Worm (Caenorhabditis elegans) whole organism, late embryonic: ENCODE results near the gene T01G6.10.

Experiments used
- K09A11.1 ChIP-seq: sonication (generic microtip); optimal IDR thresholded peaks from 2 replicates; lab custom pipeline; 2017; ENCODE audit warnings: antibody characterized with exemption, mild to moderate bottlenecking, missing genetic modification characterization, missing compliant biosample characterization; ENCODE audit not compliant: insufficient read depth
- T23F11.4 ChIP-seq: fragments of 200-800 bp; sonication (Bioruptor generic); optimal IDR thresholded peaks from 2 replicates; lab custom pipeline; 2018; ENCODE audit warnings: mild to moderate bottlenecking, missing genetic modification characterization, missing compliant biosample characterization
- Y22D7AL.16 ChIP-seq: sonication (generic microtip); optimal IDR thresholded peaks from 2 replicates; lab custom pipeline; 2016; ENCODE audit warnings: missing genetic modification characterization, missing compliant biosample characterization
- ahr-1 ChIP-seq: sonication (generic microtip); optimal IDR thresholded peaks from 2 replicates; lab custom pipeline; 2016; ENCODE audit warnings: missing genetic modification characterization, missing compliant biosample characterization
- ceh-19 ChIP-seq: fragments of 200-800 bp; sonication (Bioruptor generic); optimal IDR thresholded peaks from 2 replicates; lab custom pipeline; 2018; ENCODE audit warnings: mild to moderate bottlenecking, missing genetic modification characterization, missing compliant biosample characterization
- ceh-22 ChIP-seq: sonication (generic microtip); optimal IDR thresholded peaks from 2 replicates; lab custom pipeline; 2017; ENCODE audit warnings: missing biosample characterization, missing genetic modification characterization
- ceh-30 ChIP-seq: fragments of 150-350 bp; optimal IDR thresholded peaks from 2 replicates; lab custom pipeline; 2014; ENCODE audit warnings: missing biosample characterization, missing genetic modification characterization
- che-1 ChIP-seq: sonication (generic microtip); optimal IDR thresholded peaks from 2 replicates; lab custom pipeline; 2016; ENCODE audit warnings: mild to moderate bottlenecking, missing genetic modification characterization, missing compliant biosample characterization
- dmd-4 ChIP-seq: sonication (generic microtip); optimal IDR thresholded peaks from 2 replicates; lab custom pipeline; 2016; ENCODE audit warnings: borderline replicate concordance, missing genetic modification characterization, missing compliant biosample characterization
- dve-1 ChIP-seq: sonication (generic microtip); optimal IDR thresholded peaks from 2 replicates; lab custom pipeline; 2017; ENCODE audit warnings: antibody characterized with exemption, mild to moderate bottlenecking, missing genetic modification characterization, missing compliant biosample characterization
- elt-4 ChIP-seq: sonication (generic microtip); optimal IDR thresholded peaks from 2 replicates; lab custom pipeline; 2016; ENCODE audit warnings: missing genetic modification characterization, missing compliant biosample characterization
- ets-4 ChIP-seq: sonication (generic microtip); optimal IDR thresholded peaks from 2 replicates; lab custom pipeline; 2016; ENCODE audit warnings: missing genetic modification characterization, missing compliant biosample characterization
- eyg-1 ChIP-seq: sonication (generic microtip); optimal IDR thresholded peaks from 2 replicates; lab custom pipeline; 2016; ENCODE audit warnings: missing genotype, missing genetic modification characterization, missing compliant biosample characterization
- fax-1 ChIP-seq: sonication (generic microtip); optimal IDR thresholded peaks from 2 replicates; lab custom pipeline; 2016; ENCODE audit warnings: missing genotype, missing genetic modification characterization, missing compliant biosample characterization
- fkh-10 ChIP-seq: fragments of 150-350 bp; optimal IDR thresholded peaks from 2 replicates; lab custom pipeline; 2014; ENCODE audit warnings: missing biosample characterization, missing genetic modification reagents, missing genetic modification characterization
- hlh-13 ChIP-seq: fragments of 200-800 bp; sonication (Bioruptor generic); optimal IDR thresholded peaks from 2 replicates; lab custom pipeline; 2018; ENCODE audit warnings: mild to moderate bottlenecking, missing genetic modification characterization, missing compliant biosample characterization
- hlh-30 ChIP-seq: sonication (generic microtip); optimal IDR thresholded peaks from 2 replicates; lab custom pipeline; 2017; ENCODE audit warnings: antibody characterized with exemption, missing genetic modification characterization, missing compliant biosample characterization; ENCODE audit not compliant: insufficient read depth
- hlh-6 ChIP-seq: sonication (generic microtip); optimal IDR thresholded peaks from 2 replicates; lab custom pipeline; 2016; ENCODE audit warnings: missing genotype, missing genetic modification characterization, missing compliant biosample characterization
- hlh-8 ChIP-seq: sonication (generic microtip); optimal IDR thresholded peaks from 2 replicates; lab custom pipeline; 2016; ENCODE audit warnings: missing genotype, missing genetic modification characterization, missing compliant biosample characterization
- lin-11 ChIP-seq: fragments of 200-800 bp; sonication (Bioruptor generic); optimal IDR thresholded peaks from 2 replicates; lab custom pipeline; 2018; ENCODE audit warnings: mild to moderate bottlenecking, missing genetic modification characterization, missing compliant biosample characterization
- nfya-1 ChIP-seq: sonication (generic microtip); optimal IDR thresholded peaks from 2 replicates; lab custom pipeline; 2017; ENCODE audit warnings: missing genetic modification characterization, mild to moderate bottlenecking, missing compliant biosample characterization, antibody characterized with exemption, moderate library complexity
- npax-4 ChIP-seq: sonication (generic microtip); optimal IDR thresholded peaks from 2 replicates; lab custom pipeline; 2016; ENCODE audit warnings: missing genetic modification characterization, missing compliant biosample characterization
- odd-2 ChIP-seq: sonication (generic microtip); optimal IDR thresholded peaks from 2 replicates; lab custom pipeline; 2017; ENCODE audit warnings: antibody characterized with exemption, mild to moderate bottlenecking, missing genetic modification characterization, missing compliant biosample characterization
- pag-3 ChIP-seq: sonication (generic microtip); optimal IDR thresholded peaks from 2 replicates; lab custom pipeline; 2016; ENCODE audit warnings: missing compliant biosample characterization, missing genetic modification characterization, borderline replicate concordance
- pax-1 ChIP-seq: fragments of 150-350 bp; optimal IDR thresholded peaks from 2 replicates; lab custom pipeline; 2014; ENCODE audit warnings: missing biosample characterization, missing genetic modification characterization
- pha-2 ChIP-seq: sonication (generic microtip); optimal IDR thresholded peaks from 2 replicates; lab custom pipeline; 2017; ENCODE audit warnings: mild to moderate bottlenecking, missing genetic modification characterization, missing compliant biosample characterization
- pqm-1 ChIP-seq: sonication (generic microtip); optimal IDR thresholded peaks from 2 replicates; lab custom pipeline; 2016; ENCODE audit warnings: missing genetic modification characterization, missing compliant biosample characterization
- ref-2 ChIP-seq: sonication (generic microtip); optimal IDR thresholded peaks from 2 replicates; lab custom pipeline; 2016; ENCODE audit warnings: missing genetic modification characterization, missing compliant biosample characterization
- sox-2 ChIP-seq: fragments of 200-800 bp; sonication (Bioruptor generic); IDR thresholded peaks from 2 replicates; pipeline ENCODE4 v1.3.6; 2022; ENCODE audit warnings: missing genetic modification reagents, missing genetic modification characterization, missing compliant biosample characterization
- syd-9 ChIP-seq: sonication (generic microtip); optimal IDR thresholded peaks from 2 replicates; lab custom pipeline; 2016; ENCODE audit warnings: mild to moderate bottlenecking, missing genetic modification characterization, moderate library complexity, missing compliant biosample characterization
- tbx-7 ChIP-seq: sonication (generic microtip); optimal IDR thresholded peaks from 2 replicates; lab custom pipeline; 2016; ENCODE audit warnings: missing genotype, missing genetic modification characterization, missing compliant biosample characterization
- unc-3 ChIP-seq, 2 experiments: fragments of 200-800 bp in 1 of 2; sonication (Bioruptor generic) in 1 of 2; sonication (generic microtip) in 1 of 2; conservative IDR thresholded peaks in 1 of 2; optimal IDR thresholded peaks in 1 of 2; 2 replicates each; pipeline versions ENCODE4 v1.3.6 to Lab custom; 2016 to 2022; ENCODE audit warnings: missing compliant biosample characterization in 2 of 2, missing genetic modification characterization in 2 of 2, missing genetic modification reagents in 1 of 2
- unc-55 ChIP-seq: sonication (generic microtip); optimal IDR thresholded peaks from 2 replicates; lab custom pipeline; 2017; ENCODE audit warnings: missing biosample characterization, missing genetic modification reagents, missing genetic modification characterization
- unc-86 ChIP-seq: sonication (generic microtip); optimal IDR thresholded peaks from 2 replicates; lab custom pipeline; 2016; ENCODE audit warnings: missing genetic modification characterization, missing compliant biosample characterization
- ztf-16 ChIP-seq: sonication (generic microtip); optimal IDR thresholded peaks from 2 replicates; lab custom pipeline; 2017; ENCODE audit warnings: missing genetic modification characterization, missing compliant biosample characterization

Gene T01G6.10

DNA sequence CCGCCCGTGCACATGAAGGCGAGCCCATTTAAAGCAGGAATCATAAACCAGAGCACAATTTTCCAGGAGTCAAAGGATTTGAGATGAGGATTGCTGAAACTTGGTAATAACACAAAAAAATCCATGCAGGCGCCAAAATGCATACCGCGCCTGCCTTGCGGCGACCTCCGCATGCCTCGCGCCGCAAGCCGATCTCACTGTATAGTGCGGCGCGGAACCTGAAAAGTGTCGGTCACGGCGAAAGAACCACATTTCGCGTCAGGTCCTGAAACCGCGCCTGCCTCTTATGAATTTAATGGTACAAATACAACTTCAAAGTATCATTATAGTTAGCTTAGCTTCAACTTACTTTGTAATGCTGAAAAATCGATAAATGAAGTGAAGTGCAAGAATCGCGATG is 2.5 kb downstream of the T01G6.10 start:
- TF ChIP-seq odd-2 (tag; lab: Kevin White, UChicago) (no peak), pqm-1 (tag; lab: Kevin White, UChicago) (no peak), syd-9 (tag; lab: Kevin White, UChicago) (no peak), unc-55 (GFP tag; lab: Kevin White, UChicago) (no peak), ahr-1 (tag; lab: Kevin White, UChicago) (no peak), hlh-13 (GFP tag; lab: Kevin White, UChicago) (no peak), T23F11.4 (GFP tag; lab: Kevin White, UChicago) (no peak), ref-2 (no peak), pag-3 (tag; lab: Kevin White, UChicago) (no peak), hlh-30 (no peak), dmd-4 (tag; lab: Kevin White, UChicago) (no peak), pha-2 (tag; lab: Kevin White, UChicago) (no peak)

DNA sequence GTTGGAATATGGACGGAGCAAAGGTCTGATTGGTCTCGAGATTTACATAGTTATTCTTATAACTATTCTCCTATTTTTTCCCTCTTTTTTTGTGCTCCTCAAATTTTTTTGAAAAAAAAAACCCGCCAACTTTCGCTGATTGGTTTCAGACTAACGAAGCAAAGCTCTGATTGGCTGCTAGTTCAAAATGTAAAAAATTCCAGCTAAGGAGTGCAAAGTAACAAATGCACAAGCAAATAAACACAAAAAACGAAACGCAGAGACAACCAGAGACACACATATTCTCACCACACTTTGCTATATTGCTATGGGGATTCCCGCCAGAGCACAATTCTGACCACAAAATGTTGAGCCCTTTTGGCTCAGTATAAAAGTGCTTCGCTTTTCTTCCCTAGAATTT is 5.6 kb downstream of the T01G6.10 start, which contains the start of gene T01G6.1:
Gene T01G6.1 (plus strand): TSS at position 301 of the 400 bp plus-strand sequence.
- TF ChIP-seq ref-2 = no peak
- no peak for TF ChIP-seq ceh-19
- TF ChIP-seq lin-11 = no peak
- TF ChIP-seq ets-4 (tag; lab: Kevin White, UChicago) = no peak
- peak; percentile 37 for TF ChIP-seq nfya-1
- TF ChIP-seq dve-1 = no peak

DNA sequence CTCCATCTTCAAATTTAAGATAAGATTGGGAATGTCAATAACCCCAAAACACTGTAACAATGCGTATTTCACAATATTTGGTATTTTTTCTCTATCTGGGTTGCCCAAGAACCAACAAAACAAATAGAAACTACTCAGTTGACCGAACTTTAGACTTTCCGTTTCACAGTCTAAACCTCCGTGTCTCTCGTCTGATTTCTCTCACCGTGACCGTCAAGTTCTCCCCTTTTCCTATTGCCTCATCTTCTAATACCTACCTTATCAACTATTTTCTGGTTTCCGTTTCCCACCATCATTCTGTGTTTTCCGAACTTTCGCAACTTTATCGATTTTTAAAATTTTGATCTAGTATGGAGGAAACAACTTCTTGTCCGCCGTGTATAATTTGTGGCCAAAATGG is 8.7 kb downstream of the T01G6.10 start, which contains the start of gene nhr-131:
Gene nhr-131 (plus strand): TSS at position 87 of the 400 bp plus-strand sequence.
- TF ChIP-seq pax-1 (tag; lab: Kevin White, UChicago) = no peak
- TF ChIP-seq elt-4 (tag; lab: Kevin White, UChicago) = no peak
- no peak for TF ChIP-seq sox-2
- TF ChIP-seq syd-9 (tag; lab: Kevin White, UChicago) = no peak
- no peak for TF ChIP-seq ceh-30
- TF ChIP-seq unc-3 (GFP tag; conservative IDR thresholded peaks at IDR 0.05; lab: Robert Waterston, UW) = no peak
- no peak for TF ChIP-seq unc-3 (tag; optimal IDR thresholded peaks at IDR 0.05; lab: Kevin White, UChicago)

DNA sequence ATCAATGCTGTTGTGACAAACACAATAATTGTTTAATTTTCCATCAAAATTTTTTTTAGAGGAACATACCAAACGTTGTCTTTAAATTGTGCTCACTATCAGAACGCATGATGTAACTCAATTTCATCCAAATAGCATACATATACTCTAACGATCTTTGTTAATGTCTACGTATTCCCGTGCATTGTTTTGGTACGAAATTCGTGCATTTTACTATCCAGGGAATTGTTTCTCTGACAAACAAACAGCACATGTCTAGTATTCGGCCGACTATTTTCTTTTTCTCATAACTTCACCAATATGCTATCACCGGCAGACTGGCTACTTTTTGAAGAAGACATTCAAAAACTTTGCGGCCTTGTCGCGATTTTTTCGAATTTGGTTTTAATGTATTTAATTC is 11.6 kb downstream of the T01G6.10 start, which contains the start of gene str-196:
Gene str-196 (plus strand): TSS at position 301 of the 400 bp plus-strand sequence.
- TF ChIP-seq K09A11.1 (tag; lab: Kevin White, UChicago) (no peak), pha-2 (tag; lab: Kevin White, UChicago) (no peak), fax-1 (no peak), unc-3 (GFP tag; conservative IDR thresholded peaks at IDR 0.05; lab: Robert Waterston, UW) (no peak), unc-3 (tag; optimal IDR thresholded peaks at IDR 0.05; lab: Kevin White, UChicago) (no peak), sox-2 (no peak), fkh-10 (no peak), dve-1 (no peak), lin-11 (no peak), hlh-6 (no peak), ceh-22 (tag; lab: Kevin White, UChicago) (no peak), npax-4 (no peak), eyg-1 (no peak), tbx-7 (tag; lab: Kevin White, UChicago) (no peak), hlh-8 (tag; lab: Kevin White, UChicago) (no peak), nfya-1 (no peak), ztf-16 (no peak), ref-2 (no peak), unc-86 (tag; lab: Kevin White, UChicago) (no peak), ahr-1 (tag; lab: Kevin White, UChicago) (no peak), Y22D7AL.16 (tag; lab: Kevin White, UChicago) (no peak)

DNA sequence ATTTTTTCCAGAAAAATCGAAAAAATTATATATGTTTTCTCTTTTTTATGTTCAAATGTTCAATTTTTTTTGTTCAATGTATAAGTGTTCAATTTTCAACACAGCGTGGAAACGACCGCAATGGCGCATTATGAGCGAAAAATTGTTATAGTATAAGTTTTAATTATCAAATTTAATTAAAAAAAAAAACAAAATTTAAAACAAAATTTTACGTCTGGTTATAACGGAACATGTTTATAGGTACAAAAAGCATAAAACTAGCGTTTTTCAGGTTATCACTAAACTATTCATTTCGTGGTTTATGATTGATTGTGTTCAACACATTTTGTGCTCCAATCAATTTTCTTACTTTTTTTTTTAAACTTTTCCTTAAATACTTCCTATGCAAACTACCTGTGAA is 13.7 kb downstream of the T01G6.10 start, which contains the start of gene nhr-106:
Gene nhr-106 (plus strand): TSS at position 301 of the 400 bp plus-strand sequence.
- no peak for TF ChIP-seq che-1 (tag; lab: Kevin White, UChicago)
